Fruit fly (Drosophila melanogaster) whole organism, larva: ENCODE measurements around the gene HLH3B.

ENCODE experiments used
- noc ChIP-seq: fragments of 200-800 bp; sonication (Bioruptor generic); optimal IDR thresholded peaks from 3 replicates; lab custom pipeline; 2019; ENCODE audit warnings: missing biosample characterization, mild to moderate bottlenecking, missing genetic modification characterization, moderate library complexity

Gene HLH3B

DNA sequence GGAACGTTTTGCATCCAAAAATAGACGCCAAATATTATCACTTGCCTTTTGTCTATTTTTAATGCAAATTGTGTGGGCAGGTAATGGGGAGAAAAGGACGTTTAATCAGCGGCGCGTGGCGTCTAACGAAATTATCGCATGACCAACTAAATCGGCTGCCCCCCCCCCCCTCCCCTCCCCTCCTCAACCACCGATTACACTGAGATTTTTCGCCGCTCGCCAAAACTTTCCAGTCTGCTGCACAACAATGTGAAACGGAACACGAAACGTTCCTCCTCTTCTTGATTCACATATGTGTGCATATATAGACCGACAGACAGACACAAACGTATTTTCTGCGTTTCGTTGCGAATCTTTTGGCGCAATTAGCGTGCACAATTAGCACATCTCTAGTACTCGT is 30.4 kb downstream of the HLH3B start:
- TF ChIP-seq noc (tag; lab: Kevin White, UChicago), result no peak

DNA sequence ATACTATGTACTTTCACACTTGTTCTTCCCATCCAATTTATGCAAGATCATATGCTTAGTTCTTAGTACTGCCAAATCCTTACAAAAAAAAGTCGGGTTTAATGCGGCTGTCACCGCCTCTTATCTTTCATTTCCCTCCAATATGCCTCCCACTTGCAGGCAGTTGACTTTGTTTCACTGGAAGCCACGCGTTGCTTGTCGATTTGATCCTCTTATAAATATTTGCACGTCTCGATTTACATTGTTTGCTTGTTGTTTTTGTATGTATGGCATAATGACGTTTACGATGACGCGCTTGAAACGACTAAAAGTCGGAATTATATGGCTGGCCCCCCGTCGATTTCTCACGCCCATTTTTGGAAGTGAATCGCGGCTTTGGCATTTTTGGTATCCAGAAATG is 32.6 kb downstream of the HLH3B start:
- no peak for TF ChIP-seq noc (tag; lab: Kevin White, UChicago)

DNA sequence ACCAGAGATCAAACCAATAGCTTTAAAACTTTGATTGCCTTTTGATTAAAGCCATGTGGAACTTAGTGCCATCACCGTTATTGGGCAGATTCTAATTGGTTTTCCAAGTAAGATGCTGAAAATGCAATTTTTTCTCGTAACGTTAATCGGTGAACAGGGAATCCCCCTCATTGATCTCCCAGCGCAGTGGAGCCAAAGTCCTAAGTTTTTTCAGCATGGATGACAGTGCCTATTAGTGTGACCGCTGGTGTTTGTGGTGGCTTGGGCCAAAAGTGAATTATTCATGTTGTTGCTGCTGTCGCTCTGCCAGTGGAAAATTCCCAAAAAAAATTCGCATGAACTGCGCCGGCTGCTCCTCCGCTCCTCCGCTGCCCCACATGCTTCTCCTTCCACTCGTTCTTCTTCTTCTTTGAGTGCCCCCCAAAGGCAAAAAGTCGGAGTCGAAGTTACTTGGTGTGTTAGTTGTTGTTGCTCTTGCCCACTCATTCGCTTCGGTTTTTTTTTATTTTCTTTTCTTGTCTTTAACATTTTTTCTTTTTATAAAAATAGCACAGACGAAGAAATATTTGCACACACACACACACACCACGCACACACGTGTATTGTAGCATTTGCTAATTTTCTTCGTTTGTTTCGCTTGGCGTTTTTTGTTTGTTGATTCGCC is 33.4 kb downstream of the HLH3B start:
- TF ChIP-seq noc (tag; lab: Kevin White, UChicago), result no peak

DNA sequence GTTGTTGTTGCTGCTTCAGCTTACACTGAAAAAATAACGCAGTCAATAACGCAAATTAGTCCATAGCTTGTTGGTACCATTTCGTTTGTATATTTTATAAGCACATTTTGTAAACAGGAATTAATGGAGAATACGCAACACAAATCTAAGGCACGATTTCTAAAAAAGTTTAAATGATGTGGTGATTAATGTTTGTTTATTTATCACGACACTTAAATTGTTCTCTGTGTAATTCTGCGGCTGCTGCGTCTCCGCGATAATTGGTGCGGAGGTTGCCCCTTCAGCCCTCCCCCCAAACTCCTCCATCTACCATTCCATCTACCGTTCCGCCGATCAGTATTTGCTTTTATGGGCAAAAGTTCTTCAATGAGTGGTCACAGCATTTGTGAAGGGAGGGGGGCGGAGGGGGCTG is 34.0 kb downstream of the HLH3B start:
- TF ChIP-seq noc (tag; lab: Kevin White, UChicago), result peak; percentile 71

- TF ChIP-seq noc (tag; lab: Kevin White, UChicago), result peak; percentile 98
Observed at dm6 chrX:2646022-2646761, 35.3 kb downstream of the HLH3B start.

dm6 chrX:2645593-2645992 is 35.9 kb downstream of the HLH3B start:
- TF ChIP-seq noc (tag; lab: Kevin White, UChicago), result no peak

DNA sequence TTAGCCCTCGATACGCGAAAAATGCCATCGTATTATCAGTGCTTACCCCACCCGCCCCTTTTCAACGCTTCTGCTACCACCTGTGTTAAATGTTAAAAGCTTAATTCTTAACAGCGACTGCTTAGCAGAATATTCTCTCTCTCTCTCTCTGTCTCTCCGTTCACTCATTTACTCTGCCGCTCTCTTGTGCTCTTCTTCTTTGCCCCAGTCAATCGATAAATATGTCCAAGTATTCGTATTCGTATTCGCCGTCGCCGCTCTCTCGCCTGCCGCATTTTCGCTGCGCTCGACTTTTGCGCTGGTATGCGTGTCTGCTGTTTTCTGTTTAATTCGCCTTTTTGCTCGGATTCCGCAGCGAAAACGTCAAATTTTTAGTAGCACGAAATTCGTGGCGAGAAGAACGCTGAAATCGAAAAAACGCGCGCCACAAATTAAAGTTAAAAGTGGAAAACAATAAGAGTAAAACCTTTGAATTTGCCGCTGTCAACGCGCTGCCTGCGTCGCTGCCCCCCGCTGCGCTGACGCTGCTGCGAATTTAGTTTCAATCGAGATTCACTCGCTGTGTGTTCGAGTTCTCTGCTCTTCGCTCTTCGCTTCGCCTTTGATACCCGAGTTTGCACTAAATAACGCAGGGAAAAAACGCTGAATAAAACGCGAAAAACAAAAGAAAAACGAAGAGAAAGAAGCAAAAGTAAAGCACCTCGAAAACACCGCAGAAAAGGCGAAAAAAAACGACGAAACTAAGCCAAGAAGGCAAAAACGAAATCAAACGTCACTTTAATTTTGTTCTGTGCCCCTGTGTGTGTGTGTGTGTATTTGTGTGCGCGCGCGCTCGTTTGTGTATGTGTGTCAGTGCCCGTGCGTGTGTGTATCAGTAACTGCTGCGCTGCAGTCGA is 38.8 kb downstream of the HLH3B start:
- TF ChIP-seq noc (tag; lab: Kevin White, UChicago), result no peak

DNA sequence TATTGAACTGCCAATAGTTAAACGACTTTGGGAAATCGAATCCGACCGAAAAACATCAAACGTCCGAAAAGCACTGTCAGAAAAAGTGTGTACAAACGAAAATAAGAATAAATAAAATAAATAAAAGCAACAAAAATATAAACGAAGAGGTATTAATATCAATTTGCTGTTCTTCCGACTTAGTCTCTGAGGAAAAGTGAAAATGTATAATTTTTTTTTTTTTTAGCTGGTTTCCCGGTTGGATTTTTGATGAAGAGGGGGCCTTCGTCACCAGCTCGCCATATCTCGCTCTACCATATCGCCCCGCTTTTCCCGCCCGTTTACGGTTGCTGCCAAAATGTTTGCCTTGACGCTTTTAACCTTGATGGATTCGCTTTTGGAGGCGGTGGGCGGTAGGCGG is 42.9 kb downstream of the HLH3B start:
- peak; percentile 3 for TF ChIP-seq noc (tag; lab: Kevin White, UChicago)

DNA sequence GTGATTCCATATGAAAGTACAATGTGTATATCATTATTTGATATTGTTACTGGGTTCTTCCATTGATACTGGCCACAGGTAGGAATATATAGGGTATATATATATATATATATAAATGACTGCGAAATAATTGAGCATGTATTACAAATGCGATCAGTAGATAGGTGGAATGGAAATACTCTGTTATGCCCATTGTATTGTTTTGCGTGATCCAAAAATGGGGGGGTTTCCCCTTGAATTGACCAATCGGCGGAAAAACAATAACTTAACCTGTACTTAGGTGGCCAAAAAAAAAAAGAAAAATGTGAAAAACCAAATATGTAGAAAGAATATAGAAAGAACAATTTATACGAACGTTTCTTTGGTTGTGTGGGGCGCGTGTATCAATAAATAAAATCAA is 43.6 kb downstream of the HLH3B start:
- TF ChIP-seq noc (tag; lab: Kevin White, UChicago), result no peak

DNA sequence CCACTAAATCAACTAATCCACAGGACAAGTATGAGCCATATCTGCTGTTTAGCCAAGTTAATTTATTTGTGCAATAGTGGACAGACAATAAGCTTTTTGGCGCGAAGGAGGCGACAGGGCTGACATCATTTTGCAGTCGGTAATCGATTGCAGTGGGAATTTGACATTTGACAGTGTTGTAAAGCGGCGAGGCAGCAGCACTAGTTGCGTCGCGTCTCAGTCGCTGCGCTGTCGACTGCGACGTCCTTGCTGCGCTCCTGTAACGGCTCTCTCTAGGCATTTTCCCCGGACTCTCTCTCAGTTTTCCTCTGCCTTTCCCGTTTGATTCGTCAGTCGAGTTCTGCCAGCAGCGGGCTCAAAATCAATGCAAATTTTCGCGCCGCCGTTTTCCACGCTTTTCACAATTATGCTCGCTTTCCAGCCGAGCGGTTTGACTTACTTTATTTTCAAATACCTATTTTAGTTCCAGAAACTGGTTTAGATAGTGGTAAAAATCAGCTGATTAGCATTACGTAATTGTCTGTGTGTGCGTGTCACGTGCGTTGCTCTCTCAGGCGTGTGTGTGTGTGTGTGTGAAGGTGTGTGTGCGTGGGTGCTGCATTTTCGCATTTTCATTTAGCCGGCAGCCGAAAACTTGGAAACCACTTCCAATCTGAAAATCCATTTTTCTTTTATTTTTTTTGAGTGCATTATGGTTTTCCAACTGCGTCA is 44.5 kb downstream of the HLH3B start:
- no peak for TF ChIP-seq noc (tag; lab: Kevin White, UChicago)

DNA sequence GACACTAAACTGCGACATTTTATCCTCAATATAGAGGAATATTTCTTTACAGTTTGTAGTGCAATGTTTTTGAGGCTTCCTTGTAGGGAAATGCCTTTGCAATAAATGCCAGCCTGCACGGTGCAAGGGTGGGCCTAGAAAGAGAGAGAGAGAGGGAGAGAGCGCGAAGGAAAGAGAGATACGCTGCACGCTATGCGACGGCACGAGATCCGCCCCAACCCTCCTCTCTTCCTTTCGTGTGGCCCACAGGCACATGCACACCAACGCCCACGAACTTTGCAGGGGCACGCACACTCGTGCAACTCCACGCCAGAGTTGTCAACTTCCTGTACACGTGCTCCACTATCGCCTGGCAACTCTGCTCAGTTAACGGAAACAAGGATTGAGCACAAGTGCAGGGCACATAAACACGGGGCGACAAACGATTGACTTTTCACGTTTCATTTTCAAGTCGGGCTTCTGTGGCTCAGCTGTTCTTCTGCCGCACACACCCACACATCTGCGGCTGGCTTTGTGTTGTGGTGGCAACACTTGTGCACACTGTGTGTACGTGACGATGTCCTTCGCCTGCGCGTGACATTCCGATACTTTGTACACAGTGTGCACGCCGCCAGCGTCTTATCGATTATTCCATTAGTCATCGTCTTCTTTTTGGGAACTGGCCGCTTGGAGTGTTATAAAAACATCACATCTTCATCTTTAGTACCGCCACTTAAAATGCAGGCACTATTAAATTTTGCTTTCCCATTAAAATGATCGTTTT is 45.4 kb downstream of the HLH3B start:
- TF ChIP-seq noc (tag; lab: Kevin White, UChicago), result no peak

- TF ChIP-seq noc (tag; lab: Kevin White, UChicago), result no peak
Observed at dm6 chrX:2635075-2635643, 46.4 kb downstream of the HLH3B start.

- no peak for TF ChIP-seq noc (tag; lab: Kevin White, UChicago)
Observed at dm6 chrX:2633847-2634776, 47.4 kb downstream of the HLH3B start, which contains the start of gene sgg. Gene sgg (plus strand): TSS chrX:2633952.
